Worm (Caenorhabditis elegans): Measurements from ENCODE around the gene sftb-6.

sftb-6 gene

DNA sequence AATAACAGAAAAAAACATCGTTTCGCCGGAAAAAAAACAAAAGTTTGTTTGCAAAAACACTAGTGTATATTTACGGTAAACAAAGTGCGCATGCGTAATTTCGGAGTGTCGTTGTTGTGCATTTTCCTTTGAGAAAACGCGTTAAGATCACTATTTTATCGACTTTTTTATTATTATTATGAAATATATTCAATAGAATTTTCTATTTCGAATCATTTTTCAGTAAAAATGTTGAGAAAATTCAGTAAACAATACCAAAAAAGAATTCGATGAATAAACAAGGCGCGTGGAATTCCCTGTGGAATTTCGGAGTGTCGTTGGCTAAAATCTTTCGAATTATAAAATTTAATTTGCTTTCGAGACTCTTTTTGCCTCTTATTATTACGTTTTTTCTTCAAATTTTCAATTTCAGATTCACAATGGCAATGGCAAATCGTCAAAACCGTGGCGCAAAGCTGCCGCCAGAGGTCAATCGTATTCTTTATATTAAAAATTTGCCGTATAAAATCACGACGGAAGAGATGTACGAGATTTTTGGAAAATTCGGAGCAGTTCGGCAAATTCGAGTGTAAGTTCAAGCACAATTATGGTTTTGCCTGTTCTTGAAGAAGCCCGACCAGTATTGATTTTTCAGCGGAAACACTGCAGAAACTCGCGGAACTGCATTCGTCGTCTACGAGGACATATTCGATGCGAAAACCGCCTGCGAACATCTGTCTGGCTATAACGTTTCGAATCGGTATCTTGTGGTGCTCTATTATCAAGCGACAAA is at the start of gene sftb-6, which contains the start of gene luc-7L3:
sftb-6 (plus strand) TSS at position 413 of the 772 bp plus-strand sequence.
luc-7L3 (minus strand) TSS at position 36 of the 772 bp plus-strand sequence.
- no peak for TF ChIP-seq scrt-1 (GFP tag; IDR thresholded peaks at IDR 0.05)
- TF ChIP-seq F13C5.2 (tag; optimal IDR thresholded peaks at IDR 0.05): peak; percentile 69
- no peak for TF ChIP-seq pes-1 (GFP tag; IDR thresholded peaks at IDR 0.05)
- TF ChIP-seq hmbx-1 (tag; optimal IDR thresholded peaks at IDR 0.05): peak; percentile 40
- TF ChIP-seq flt-1 (GFP tag; IDR thresholded peaks at IDR 0.05): no peak
- no peak for TF ChIP-seq tbx-11 (GFP tag; IDR thresholded peaks at IDR 0.05)

DNA sequence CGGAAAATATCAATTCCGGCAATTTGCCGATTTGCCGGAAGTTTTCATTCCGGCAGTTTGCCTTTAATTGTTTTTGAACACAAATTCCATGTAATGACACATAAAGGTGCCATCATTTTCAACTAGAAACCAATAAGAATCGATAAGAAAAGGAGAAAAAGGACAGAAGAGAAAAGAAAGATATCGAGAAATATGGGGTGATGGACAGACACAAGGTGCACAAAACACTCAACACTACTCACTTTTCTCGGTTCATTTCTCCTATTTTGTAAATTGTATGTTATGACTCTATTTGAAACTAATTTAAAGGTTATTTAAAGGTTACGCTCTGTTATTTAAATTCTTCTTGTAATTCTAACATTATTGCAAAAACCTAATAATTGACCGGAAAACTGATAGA is 47.3 kb upstream of the sftb-6 start:
- TF ChIP-seq hmbx-1 (tag; optimal IDR thresholded peaks at IDR 0.05): peak; percentile 37
- no peak for TF ChIP-seq hmg-4 (GFP tag; optimal IDR thresholded peaks at IDR 0.05)

DNA sequence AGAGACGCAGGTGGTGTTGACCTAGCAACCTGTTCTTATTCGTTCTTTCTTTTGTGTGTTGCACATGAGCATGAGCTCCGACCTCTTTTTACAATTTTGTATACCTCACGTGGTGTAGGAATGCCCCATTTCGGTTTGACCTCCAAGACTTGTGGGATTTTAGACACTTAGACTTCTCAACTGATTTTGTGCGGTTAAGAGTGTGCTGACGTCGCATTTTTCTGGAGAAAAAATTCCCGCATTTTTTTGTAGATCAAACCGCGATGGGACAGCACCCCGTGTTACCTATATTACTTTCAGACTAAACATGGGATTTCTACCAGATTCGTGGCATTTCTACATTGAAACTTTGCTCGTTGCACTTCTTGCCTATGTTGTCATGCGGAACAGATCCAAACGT is 46.9 kb upstream of the sftb-6 start, which contains the start of gene sptl-1:
sptl-1 (plus strand) TSS at position 301 of the 400 bp plus-strand sequence.
- no peak for TF ChIP-seq aly-1 (tag; optimal IDR thresholded peaks at IDR 0.05)
- TF ChIP-seq ceh-13 (GFP tag; optimal IDR thresholded peaks at IDR 0.05): no peak
- no peak for TF ChIP-seq ceh-36 (tag; optimal IDR thresholded peaks at IDR 0.05)
- TF ChIP-seq flt-1 (GFP tag; IDR thresholded peaks at IDR 0.05): no peak
- TF ChIP-seq hmbx-1 (tag; optimal IDR thresholded peaks at IDR 0.05): no peak
- TF ChIP-seq ets-7 (tag; optimal IDR thresholded peaks at IDR 0.05): no peak
- no peak for TF ChIP-seq tbx-37 (GFP tag; conservative IDR thresholded peaks at IDR 0.05)
- TF ChIP-seq F13C5.2 (tag; optimal IDR thresholded peaks at IDR 0.05): no peak
- TF ChIP-seq hmg-4 (GFP tag; optimal IDR thresholded peaks at IDR 0.05): no peak
- TF ChIP-seq scrt-1 (GFP tag; IDR thresholded peaks at IDR 0.05): no peak
- no peak for TF ChIP-seq sea-1 (GFP tag; conservative IDR thresholded peaks at IDR 0.05)
- TF ChIP-seq tra-4 (tag; optimal IDR thresholded peaks at IDR 0.05): no peak
- no peak for TF ChIP-seq pes-1 (GFP tag; IDR thresholded peaks at IDR 0.05)
- no peak for TF ChIP-seq B0310.2 (tag; optimal IDR thresholded peaks at IDR 0.05)

DNA sequence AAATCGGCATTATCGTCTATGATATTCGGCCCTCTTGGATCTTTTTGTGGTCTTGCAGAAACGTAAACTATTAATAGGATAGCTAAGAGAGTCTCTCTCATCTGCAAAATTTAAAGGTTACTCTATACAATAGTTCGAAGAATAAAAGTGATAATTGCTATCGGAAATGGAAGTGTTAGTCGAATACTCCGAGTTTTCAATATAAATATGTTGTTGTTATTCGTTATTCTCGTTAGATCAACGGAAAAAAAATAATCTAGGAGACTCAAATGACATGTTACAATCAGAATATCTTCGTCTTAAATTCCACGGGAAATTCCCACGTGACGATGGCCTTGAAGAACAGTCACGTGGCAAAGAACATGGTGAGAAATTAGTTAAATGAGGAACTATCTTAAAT is 43.0 kb upstream of the sftb-6 start, which contains the start of gene tre-5:
tre-5 (minus strand) TSS at position 101 of the 400 bp plus-strand sequence.
- TF ChIP-seq aly-1 (tag; optimal IDR thresholded peaks at IDR 0.05) (no peak), ceh-36 (tag; optimal IDR thresholded peaks at IDR 0.05) (no peak), sea-1 (GFP tag; conservative IDR thresholded peaks at IDR 0.05) (no peak), ceh-13 (GFP tag; optimal IDR thresholded peaks at IDR 0.05) (no peak), tbx-11 (GFP tag; IDR thresholded peaks at IDR 0.05) (no peak), hnd-1 (tag; optimal IDR thresholded peaks at IDR 0.05) (no peak), ets-7 (tag; optimal IDR thresholded peaks at IDR 0.05) (no peak), tra-4 (tag; optimal IDR thresholded peaks at IDR 0.05) (no peak), tbx-37 (GFP tag; conservative IDR thresholded peaks at IDR 0.05) (no peak), F13C5.2 (tag; optimal IDR thresholded peaks at IDR 0.05) (no peak), B0310.2 (tag; optimal IDR thresholded peaks at IDR 0.05) (no peak), ama-1 (optimal IDR thresholded peaks at IDR 0.05) (no peak)

DNA sequence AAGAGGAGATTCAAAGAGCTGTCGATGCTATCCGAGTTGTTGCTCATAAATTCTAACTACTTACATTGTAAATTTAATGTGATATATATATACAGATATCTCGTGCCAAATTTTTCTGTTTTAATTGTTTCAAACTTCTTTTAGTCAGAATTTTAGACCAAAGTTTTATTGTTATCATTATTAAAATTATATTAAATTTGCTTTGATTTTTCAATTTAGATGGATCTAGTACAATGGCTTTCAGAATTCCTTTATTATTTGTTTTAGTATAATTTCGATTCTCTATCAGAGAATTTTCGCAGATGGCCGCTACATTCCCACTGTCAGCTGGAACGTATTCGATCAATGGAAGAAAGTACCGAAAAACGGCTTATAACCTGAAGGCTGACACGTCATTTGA is 40.8 kb upstream of the sftb-6 start, which contains the start of gene ascc-1:
ascc-1 (plus strand) TSS at position 301 of the 400 bp plus-strand sequence.
- TF ChIP-seq scrt-1 (GFP tag; IDR thresholded peaks at IDR 0.05): no peak
- TF ChIP-seq B0310.2 (tag; optimal IDR thresholded peaks at IDR 0.05): no peak
- no peak for TF ChIP-seq ceh-36 (tag; optimal IDR thresholded peaks at IDR 0.05)
- no peak for TF ChIP-seq F13C5.2 (tag; optimal IDR thresholded peaks at IDR 0.05)
- TF ChIP-seq tbx-11 (GFP tag; IDR thresholded peaks at IDR 0.05): no peak
- no peak for TF ChIP-seq hnd-1 (tag; optimal IDR thresholded peaks at IDR 0.05)
- no peak for TF ChIP-seq hmg-4 (GFP tag; optimal IDR thresholded peaks at IDR 0.05)
- TF ChIP-seq ceh-13 (GFP tag; optimal IDR thresholded peaks at IDR 0.05): no peak
- TF ChIP-seq hmbx-1 (tag; optimal IDR thresholded peaks at IDR 0.05): no peak
- no peak for TF ChIP-seq ama-1 (optimal IDR thresholded peaks at IDR 0.05)
- no peak for TF ChIP-seq sea-1 (GFP tag; conservative IDR thresholded peaks at IDR 0.05)
- TF ChIP-seq aly-1 (tag; optimal IDR thresholded peaks at IDR 0.05): no peak
- no peak for TF ChIP-seq tbx-37 (GFP tag; conservative IDR thresholded peaks at IDR 0.05)
- no peak for TF ChIP-seq pes-1 (GFP tag; IDR thresholded peaks at IDR 0.05)
- TF ChIP-seq flt-1 (GFP tag; IDR thresholded peaks at IDR 0.05): no peak

ce11 chrII:57873-58272 is 40.3 kb upstream of the sftb-6 start:
- no peak for TF ChIP-seq ceh-36 (tag; optimal IDR thresholded peaks at IDR 0.05)
- TF ChIP-seq hmg-4 (GFP tag; optimal IDR thresholded peaks at IDR 0.05): no peak
- TF ChIP-seq ets-7 (tag; optimal IDR thresholded peaks at IDR 0.05): no peak
- no peak for TF ChIP-seq sea-1 (GFP tag; conservative IDR thresholded peaks at IDR 0.05)
- no peak for TF ChIP-seq tbx-37 (GFP tag; conservative IDR thresholded peaks at IDR 0.05)
- no peak for TF ChIP-seq F13C5.2 (tag; optimal IDR thresholded peaks at IDR 0.05)
- no peak for TF ChIP-seq pes-1 (GFP tag; IDR thresholded peaks at IDR 0.05)
- TF ChIP-seq ceh-13 (GFP tag; optimal IDR thresholded peaks at IDR 0.05): no peak
- no peak for TF ChIP-seq tbx-11 (GFP tag; IDR thresholded peaks at IDR 0.05)
- no peak for TF ChIP-seq scrt-1 (GFP tag; IDR thresholded peaks at IDR 0.05)
- TF ChIP-seq aly-1 (tag; optimal IDR thresholded peaks at IDR 0.05): no peak
- TF ChIP-seq ama-1 (optimal IDR thresholded peaks at IDR 0.05): no peak

- TF ChIP-seq flt-1 (GFP tag; IDR thresholded peaks at IDR 0.05) (no peak), scrt-1 (GFP tag; IDR thresholded peaks at IDR 0.05) (no peak), hmbx-1 (tag; optimal IDR thresholded peaks at IDR 0.05) (no peak)
These were observed 38.2 kb upstream of the sftb-6 start for ce11 chrII:60049-60448.

- TF ChIP-seq tbx-37 (GFP tag; conservative IDR thresholded peaks at IDR 0.05) (no peak), F13C5.2 (tag; optimal IDR thresholded peaks at IDR 0.05) (no peak), tra-4 (tag; optimal IDR thresholded peaks at IDR 0.05) (no peak), flt-1 (GFP tag; IDR thresholded peaks at IDR 0.05) (no peak)
These were observed 37.2 kb upstream of the sftb-6 start, which contains the start of gene C23H3.2 for ce11 chrII:61013-61412. Gene C23H3.2, plus strand, starts transcription at chrII:61313.
